Worm (Caenorhabditis elegans): Measurements from ENCODE around the gene picd-1.

The picd-1 gene

ce11 chrV:103043-103702, 1.5 kb upstream of the picd-1 start (continued):
- no peak for TF ChIP-seq sdz-38 (tag; optimal IDR thresholded peaks at IDR 0.05)
- TF ChIP-seq die-1 (tag; optimal IDR thresholded peaks at IDR 0.05): peak; percentile 6
- peak; percentile 19 for TF ChIP-seq snpc-3.4 (tag; optimal IDR thresholded peaks at IDR 0.05)
- no peak for TF ChIP-seq lir-1 (GFP tag; conservative IDR thresholded peaks at IDR 0.05)
- peak; percentile 78; the same call in 1 of the 2 replicates for TF ChIP-seq attf-6 (GFP tag; IDR thresholded peaks at IDR 0.05)
- TF ChIP-seq egl-44 (GFP tag; IDR thresholded peaks at IDR 0.05): peak; percentile 51; the same call in 1 of the 2 replicates
- peak; percentile 36 for TF ChIP-seq hrde-1 (tag; optimal IDR thresholded peaks at IDR 0.05; ENCODE audit: borderline replicate concordance)
- TF ChIP-seq pbrm-1 (GFP tag; IDR thresholded peaks at IDR 0.05): peak; percentile 70
- TF ChIP-seq F55B11.4 (tag; optimal IDR thresholded peaks at IDR 0.05; ENCODE audit: borderline replicate concordance, insufficient read depth): no peak
- TF ChIP-seq bed-2 (GFP tag; IDR thresholded peaks at IDR 0.05): no peak
- no peak for TF ChIP-seq B0019.2 (GFP tag; conservative IDR thresholded peaks at IDR 0.05)
- TF ChIP-seq atf-7 (tag; optimal IDR thresholded peaks at IDR 0.05): no peak
- TF ChIP-seq lsl-1 (GFP tag; optimal IDR thresholded peaks at IDR 0.05): no peak
- no peak for TF ChIP-seq ztf-28 (GFP tag; IDR thresholded peaks at IDR 0.05)
- peak; percentile 61 for TF ChIP-seq zim-3 (tag; optimal IDR thresholded peaks at IDR 0.05)
- TF ChIP-seq zfh-2 (GFP tag; conservative IDR thresholded peaks at IDR 0.05): peak; percentile 52
- TF ChIP-seq nfyb-1 (GFP tag; IDR thresholded peaks at IDR 0.05): 0 out of 2 replicates have a peak, but pooled peaks have one; percentile 33
- TF ChIP-seq somi-1 (GFP tag; optimal IDR thresholded peaks at IDR 0.05): no peak
- TF ChIP-seq mcd-1 (GFP tag; IDR thresholded peaks at IDR 0.05): peak; percentile 41; the same call in 1 of the 2 replicates
- TF ChIP-seq chd-7 (tag; optimal IDR thresholded peaks at IDR 0.05): no peak
- no peak for TF ChIP-seq ccch-3 (GFP tag; optimal IDR thresholded peaks at IDR 0.05)
- TF ChIP-seq hlh-26 (GFP tag; conservative IDR thresholded peaks at IDR 0.05): no peak
- TF ChIP-seq egl-18 (GFP tag; IDR thresholded peaks at IDR 0.05): no peak
- TF ChIP-seq nhr-27 (tag; optimal IDR thresholded peaks at IDR 0.05): peak; percentile 32
- TF ChIP-seq dox-1 (GFP tag; IDR thresholded peaks at IDR 0.05): no peak
- TF ChIP-seq F52B5.7 (tag; optimal IDR thresholded peaks at IDR 0.05): no peak
- TF ChIP-seq ama-1 (optimal IDR thresholded peaks at IDR 0.05): no peak
- peak in 1 of 2 experiments; percentile 89 for TF ChIP-seq ama-1 (GFP tag; optimal IDR thresholded peaks at IDR 0.05)
- peak; percentile 69; the same call in 1 of the 2 replicates for TF ChIP-seq lin-26 (GFP tag; IDR thresholded peaks at IDR 0.05)
- TF ChIP-seq C17E4.6 (GFP tag; IDR thresholded peaks at IDR 0.05): no peak
- TF ChIP-seq egrh-3 (GFP tag; IDR thresholded peaks at IDR 0.05): no peak
- TF ChIP-seq K11D2.4 (GFP tag; IDR thresholded peaks at IDR 0.05): no peak
- TF ChIP-seq madf-10 (tag; optimal IDR thresholded peaks at IDR 0.05): no peak
- TF ChIP-seq ceh-58 (GFP tag; IDR thresholded peaks at IDR 0.05): 0 out of 2 replicates have a peak, but pooled peaks have one; percentile 71
- TF ChIP-seq bed-1 (GFP tag; IDR thresholded peaks at IDR 0.05): no peak
- no peak for TF ChIP-seq mxl-1 (tag; optimal IDR thresholded peaks at IDR 0.05)
- no peak for TF ChIP-seq F33H1.4 (GFP tag; IDR thresholded peaks at IDR 0.05)
- TF ChIP-seq sea-2 (GFP tag; IDR thresholded peaks at IDR 0.05): no peak
- peak; percentile 7 for TF ChIP-seq snpc-1.1 (tag; optimal IDR thresholded peaks at IDR 0.05; ENCODE audit: insufficient read depth)

ce11 chrV:103977-104376, 648 bp upstream of the picd-1 start, which contains the start of gene rps-27:
rps-27 (minus strand) TSS chrV:104077.
- TF ChIP-seq ama-1 (optimal IDR thresholded peaks at IDR 0.05) (no peak), ama-1 (GFP tag; optimal IDR thresholded peaks at IDR 0.05) (no peak), B0019.2 (GFP tag; conservative IDR thresholded peaks at IDR 0.05) (no peak), die-1 (tag; optimal IDR thresholded peaks at IDR 0.05) (no peak), ztf-28 (GFP tag; IDR thresholded peaks at IDR 0.05) (no peak), madf-3 (GFP tag; IDR thresholded peaks at IDR 0.05) (no peak), Y95B8A.8 (GFP tag; IDR thresholded peaks at IDR 0.05) (no peak), F22D6.2 (tag; optimal IDR thresholded peaks at IDR 0.05) (no peak), tlf-1 (GFP tag; optimal IDR thresholded peaks at IDR 0.05) (no peak), pbrm-1 (GFP tag; IDR thresholded peaks at IDR 0.05) (no peak), dpl-1 (GFP tag; optimal IDR thresholded peaks at IDR 0.05) (no peak), B0261.1 (tag; optimal IDR thresholded peaks at IDR 0.05) (no peak), hrde-1 (tag; optimal IDR thresholded peaks at IDR 0.05; ENCODE audit: borderline replicate concordance) (no peak), sdz-38 (tag; optimal IDR thresholded peaks at IDR 0.05) (no peak), nhr-90 (tag; optimal IDR thresholded peaks at IDR 0.05) (no peak), F57A8.1 (GFP tag; optimal IDR thresholded peaks at IDR 0.05) (no peak), hsf-1 (GFP tag; IDR thresholded peaks at IDR 0.05) (no peak)
